Worm (Caenorhabditis elegans) whole organism, L4/young adult: ENCODE measurements around the gene pes-10.
A peak's percentile ranks its signal among the peaks of the same experiment; 100 is the strongest.

Source experiments
- W03F9.2 ChIP-seq: fragments of 150-350 bp; optimal IDR thresholded peaks from 2 replicates; lab custom pipeline; 2014; ENCODE audit warnings: missing biosample characterization, missing genetic modification characterization
- dao-5 ChIP-seq: sonication (generic microtip); optimal IDR thresholded peaks from 2 replicates; lab custom pipeline; 2016; ENCODE audit warnings: missing genotype, missing genetic modification characterization, moderate library complexity, missing compliant biosample characterization
- him-1 ChIP-seq: sonication (generic microtip); optimal IDR thresholded peaks from 2 replicates; lab custom pipeline; 2016; ENCODE audit warnings: missing genotype, missing genetic modification reagents, missing genetic modification characterization, missing compliant biosample characterization

The pes-10 gene

DNA sequence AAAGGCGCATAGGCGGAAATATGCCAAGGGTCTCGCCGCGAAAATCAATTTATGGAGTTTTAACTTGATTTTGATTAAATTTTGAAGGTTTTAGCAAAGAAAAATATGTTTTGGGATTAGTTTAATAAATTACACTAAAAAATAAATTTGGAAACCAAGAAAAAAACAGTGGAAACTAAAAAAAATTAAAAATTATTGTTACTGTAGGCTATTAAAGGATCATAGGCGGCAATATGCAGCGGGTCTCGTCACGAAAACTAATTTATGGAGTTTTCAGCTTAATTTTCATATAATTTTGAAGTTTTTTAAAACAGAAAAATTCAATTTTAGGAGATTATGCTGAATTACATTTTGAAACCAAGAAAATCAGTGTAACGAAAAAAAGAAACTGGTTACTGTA, 38.9 kb downstream of the pes-10 start:
- no peak for TF ChIP-seq W03F9.2

DNA sequence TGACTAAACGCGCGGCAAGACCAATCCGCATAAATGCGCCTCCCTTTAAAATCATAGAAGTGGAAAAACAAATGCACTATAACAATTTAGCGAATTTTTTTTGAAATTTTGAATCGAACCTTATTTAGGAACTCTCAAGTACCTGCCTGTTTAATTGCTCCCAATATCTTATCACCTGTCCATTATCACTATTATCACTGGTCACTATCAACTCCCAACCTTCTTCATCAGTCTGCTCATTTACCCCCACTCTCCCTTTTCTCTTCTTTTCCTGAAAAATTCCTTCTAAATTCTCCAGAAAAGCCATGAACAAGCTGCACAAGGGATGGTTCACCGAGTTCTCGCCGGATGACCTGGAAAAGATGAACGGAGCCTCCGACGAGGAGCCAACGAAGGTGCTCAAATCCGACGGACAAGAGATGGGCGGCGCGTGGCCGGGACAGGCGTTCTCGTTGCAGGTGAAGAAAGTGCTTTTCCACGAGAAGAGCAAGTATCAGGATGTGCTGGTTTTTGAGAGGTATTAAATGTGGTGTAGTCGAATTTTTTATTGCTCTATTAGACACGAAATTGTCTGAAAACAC, 40.9 kb downstream of the pes-10 start, which contains the start of gene spds-1:
Gene spds-1, plus strand, starts transcription at position 298 of the 581 bp plus-strand sequence.
- no peak for TF ChIP-seq W03F9.2
- no peak for TF ChIP-seq dao-5
- no peak for TF ChIP-seq him-1 (tag; lab: Kevin White, UChicago)

DNA sequence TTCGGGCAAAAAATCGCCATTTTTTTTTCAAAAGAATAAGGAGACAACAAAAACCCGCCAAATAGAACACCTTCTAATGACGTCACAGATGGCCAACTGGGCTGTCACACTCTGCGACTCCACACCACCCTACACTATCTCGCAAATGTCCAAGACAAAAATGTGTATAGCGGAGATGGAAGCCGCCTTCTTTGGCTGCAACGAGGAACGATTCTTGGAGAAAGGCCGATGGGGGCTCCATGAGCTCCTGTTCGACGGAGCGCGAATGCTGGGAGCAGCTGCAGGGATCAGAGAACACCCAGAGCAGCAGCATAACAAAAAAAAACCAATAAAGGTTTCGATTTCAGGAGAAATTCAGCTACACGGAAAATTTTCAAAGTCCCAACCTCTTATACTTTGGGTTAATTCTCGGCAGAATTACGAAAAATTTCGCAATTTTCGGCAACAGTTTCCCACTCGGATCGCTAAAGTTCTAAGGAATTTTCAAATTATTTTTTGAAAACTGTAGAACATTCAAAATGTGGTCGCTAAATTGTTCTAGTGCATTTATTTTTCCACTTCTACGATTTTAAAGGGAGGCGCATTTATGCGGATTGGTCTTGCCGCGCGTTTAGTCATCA, 41.8 kb downstream of the pes-10 start:
- TF ChIP-seq him-1 (tag; lab: Kevin White, UChicago) (peak; percentile 23), dao-5 (no peak), W03F9.2 (no peak)

DNA sequence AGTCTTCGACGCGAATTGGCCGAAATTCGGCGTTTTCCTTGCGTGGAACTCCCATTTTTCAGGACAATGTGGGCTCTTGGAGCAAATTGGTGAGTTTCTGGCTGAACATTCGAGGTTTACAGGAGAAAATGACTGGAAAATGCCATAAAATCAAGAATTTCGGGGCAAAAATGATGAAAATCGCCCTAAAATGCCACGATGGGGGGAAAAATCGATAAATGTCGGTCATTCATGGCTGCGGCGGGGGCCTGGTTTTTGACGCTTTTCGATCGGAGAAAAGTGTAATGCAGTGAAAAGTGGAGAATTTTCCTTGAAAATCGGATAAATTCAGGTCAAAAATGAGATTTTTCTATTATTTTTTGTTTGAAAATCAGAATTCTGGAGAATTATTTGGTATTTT, 42.5 kb downstream of the pes-10 start, which contains the start of the genes Y46G5A.18 and Y46G5A.47:
Gene Y46G5A.18, minus strand, starts transcription at position 101 of the 400 bp plus-strand sequence.
Gene Y46G5A.47, minus strand, starts transcription at position 146 of the 400 bp plus-strand sequence.
- no peak for TF ChIP-seq him-1 (tag; lab: Kevin White, UChicago)
- no peak for TF ChIP-seq W03F9.2
- TF ChIP-seq dao-5 = no peak

DNA sequence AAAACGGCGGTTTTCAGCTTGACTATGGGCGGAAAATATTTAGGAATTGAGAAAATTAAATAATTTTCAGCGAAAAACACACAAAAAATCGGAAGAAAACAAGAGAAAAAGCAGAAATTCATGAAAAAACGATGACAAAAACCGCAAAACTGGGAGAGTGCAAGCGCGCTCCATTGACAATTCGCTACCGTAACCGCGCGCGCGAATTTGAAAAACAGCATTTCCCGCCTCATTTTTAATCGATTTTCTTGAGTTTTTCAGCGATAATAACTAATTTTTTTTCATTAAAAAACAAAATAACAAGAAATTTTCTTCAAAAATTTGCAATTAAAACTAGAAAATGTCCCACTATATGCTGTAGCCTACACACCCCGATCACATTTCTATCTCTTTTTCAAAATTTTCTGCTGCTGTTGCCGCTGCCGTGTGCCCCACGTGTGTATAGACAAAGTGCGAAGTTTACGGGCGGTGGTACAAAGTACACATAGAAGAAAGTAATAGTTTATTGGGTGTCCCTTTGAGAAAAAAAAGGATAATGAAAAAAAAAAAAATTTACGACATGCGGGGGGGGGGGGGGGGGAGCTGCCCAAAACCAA, 47.6 kb downstream of the pes-10 start:
- peak; percentile 3 for TF ChIP-seq W03F9.2
- no peak for TF ChIP-seq dao-5

DNA sequence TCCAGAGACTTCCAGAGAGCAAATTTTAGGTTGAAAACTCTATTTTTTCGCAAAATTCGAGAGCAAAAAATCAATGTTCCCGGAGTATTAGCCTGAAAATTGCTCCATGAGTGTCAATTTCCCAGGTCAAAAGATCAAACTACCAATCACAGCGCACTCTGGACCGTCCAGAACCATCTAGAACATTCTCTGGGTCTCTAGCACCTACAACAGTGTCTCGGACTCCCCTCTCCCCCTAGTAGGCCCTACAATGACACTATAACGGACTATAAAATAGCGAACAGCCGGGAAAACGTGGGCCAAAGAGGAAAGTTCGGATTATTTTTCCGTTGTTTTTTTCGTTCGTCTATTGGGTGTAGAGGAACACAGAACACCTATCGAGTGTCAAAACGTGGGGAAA, 48.3 kb downstream of the pes-10 start:
- TF ChIP-seq W03F9.2 (no peak), dao-5 (no peak), him-1 (tag; lab: Kevin White, UChicago) (no peak)

DNA sequence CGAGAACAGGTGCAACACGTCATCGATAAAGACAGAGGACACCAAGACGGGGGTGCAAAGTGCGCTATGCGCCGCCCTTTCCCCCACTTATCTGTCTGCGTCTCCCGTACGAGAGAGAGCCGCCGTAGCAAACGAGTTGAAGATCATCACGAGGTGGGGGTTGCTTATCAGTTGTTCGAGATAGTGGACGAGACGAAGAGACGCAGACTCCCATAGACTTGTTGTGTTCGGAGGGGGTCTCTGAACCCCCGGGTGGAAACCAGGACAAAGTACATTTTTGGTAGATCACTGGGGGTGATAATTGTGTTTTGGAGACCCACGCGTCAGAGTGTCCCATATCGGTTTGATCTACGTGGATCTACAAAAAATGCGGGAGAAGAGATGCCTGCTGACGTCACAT, 48.8 kb downstream of the pes-10 start:
- TF ChIP-seq him-1 (tag; lab: Kevin White, UChicago) = no peak
- TF ChIP-seq dao-5 = no peak
- no peak for TF ChIP-seq W03F9.2

DNA sequence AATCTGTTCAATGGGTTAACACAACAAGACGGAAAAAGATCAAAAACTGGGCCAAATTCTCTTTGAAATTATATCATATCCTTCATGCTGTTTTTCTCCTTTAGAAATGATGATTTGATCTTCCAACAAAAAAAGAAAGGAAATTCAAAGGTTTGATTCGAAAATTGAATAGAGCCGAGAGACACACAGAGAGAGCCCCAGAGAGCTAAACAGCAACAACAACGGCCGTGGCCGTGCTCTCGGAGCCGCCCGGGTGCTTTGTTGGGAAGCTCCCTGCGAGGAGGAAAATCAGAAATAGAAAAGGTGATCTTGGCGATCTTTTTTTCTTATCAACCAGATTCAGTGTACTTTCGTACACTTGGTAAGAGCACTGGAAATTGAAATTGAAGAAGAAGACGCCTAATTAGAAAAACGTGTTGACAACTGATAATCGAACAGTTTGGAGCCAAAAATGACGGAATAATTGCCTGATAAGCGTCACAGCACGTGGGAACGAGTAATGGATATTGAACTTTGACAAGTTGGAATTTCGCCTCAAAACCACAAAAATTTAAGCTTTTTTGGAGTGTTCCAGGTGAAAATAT, 50.3 kb downstream of the pes-10 start:
- TF ChIP-seq him-1 (tag; lab: Kevin White, UChicago) = no peak
- no peak for TF ChIP-seq W03F9.2
